Worm (Caenorhabditis elegans) whole organism, L1 larva: ENCODE data around the gene F25B5.3.

ENCODE experiments used
- C04F5.9 ChIP-seq: sonication (generic microtip); optimal IDR thresholded peaks from 2 replicates; lab custom pipeline; 2016; ENCODE audit warnings: missing genetic modification characterization, missing compliant biosample characterization
- C16A3.4 ChIP-seq: fragments of 150-350 bp; optimal IDR thresholded peaks from 2 replicates; lab custom pipeline; 2014; ENCODE audit warnings: missing biosample characterization, missing genetic modification characterization
- C34B4.2 ChIP-seq: sonication (generic microtip); optimal IDR thresholded peaks from 2 replicates; lab custom pipeline; 2017; ENCODE audit warnings: mild to moderate bottlenecking, missing genetic modification characterization, missing compliant biosample characterization
- F16B12.6 ChIP-seq: fragments of 150-350 bp; optimal IDR thresholded peaks from 2 replicates; lab custom pipeline; 2014; ENCODE audit warnings: missing biosample characterization, missing genetic modification characterization
- aly-2 ChIP-seq: fragments of 150-350 bp; optimal IDR thresholded peaks from 2 replicates; lab custom pipeline; 2014; ENCODE audit warnings: missing biosample characterization, missing genetic modification characterization
- ceh-63 ChIP-seq: fragments of 200-800 bp; sonication (Bioruptor generic); optimal IDR thresholded peaks from 2 replicates; lab custom pipeline; 2018; ENCODE audit warnings: mild to moderate bottlenecking, missing genetic modification characterization, missing compliant biosample characterization
- ceh-88 ChIP-seq: fragments of 200-800 bp; sonication (Bioruptor generic); IDR thresholded peaks from 2 replicates; pipeline ENCODE4 v1.3.6; 2022; ENCODE audit warnings: missing genetic modification characterization, missing compliant biosample characterization
- ceh-90 ChIP-seq: sonication (generic microtip); optimal IDR thresholded peaks from 2 replicates; lab custom pipeline; 2016; ENCODE audit warnings: missing genetic modification characterization, missing compliant biosample characterization
- ces-1 ChIP-seq: fragments of 150-350 bp; optimal IDR thresholded peaks from 2 replicates; lab custom pipeline; 2014; ENCODE audit warnings: missing biosample characterization, missing genetic modification reagents, missing genetic modification characterization
- dpl-1 ChIP-seq, 3 experiments: fragments of 150-350 bp in 2 of 3; sonication (generic microtip) in 1 of 3; optimal IDR thresholded peaks; 2 replicates each; lab custom pipeline; 2014 to 2017; ENCODE audit warnings: missing biosample characterization in 3 of 3, missing genetic modification characterization in 3 of 3, missing genetic modification reagents in 3 of 3
- dsc-1 ChIP-seq: sonication (generic microtip); optimal IDR thresholded peaks from 2 replicates; lab custom pipeline; 2016; ENCODE audit warnings: mild to moderate bottlenecking, missing genetic modification characterization, missing compliant biosample characterization
- efl-1 ChIP-seq, 4 experiments: fragments of 150-350 bp; optimal IDR thresholded peaks in 3 of 4; peaks in 1 of 4; 1 replicate in 1 of 4; 2 replicates in 3 of 4; lab custom pipeline; 2014; ENCODE audit warnings: missing biosample characterization in 2 of 4, missing genetic modification characterization in 2 of 4, missing genetic modification reagents in 2 of 4
- elt-2 ChIP-seq: sonication (generic microtip); optimal IDR thresholded peaks from 2 replicates; lab custom pipeline; 2016; ENCODE audit warnings: missing genetic modification characterization, mild to moderate bottlenecking, inconsistent platforms, missing compliant biosample characterization, missing genetic modification reagents
- ets-5 ChIP-seq: fragments of 200-800 bp; sonication (Bioruptor generic); IDR thresholded peaks from 2 replicates; pipeline ENCODE4 v1.3.6; 2022; ENCODE audit warnings: missing genetic modification characterization, missing compliant biosample characterization
- fkh-4 ChIP-seq: sonication (generic microtip); optimal IDR thresholded peaks from 2 replicates; lab custom pipeline; 2016; ENCODE audit warnings: missing compliant biosample characterization, missing genetic modification characterization, borderline replicate concordance
- fos-1 ChIP-seq: fragments of 150-350 bp; optimal IDR thresholded peaks from 2 replicates; lab custom pipeline; 2014; ENCODE audit warnings: missing biosample characterization, missing genetic modification characterization
- hlh-17 ChIP-seq: fragments of 200-800 bp; sonication (Bioruptor generic); optimal IDR thresholded peaks from 2 replicates; lab custom pipeline; 2018; ENCODE audit warnings: missing genetic modification characterization, mild to moderate bottlenecking, missing compliant biosample characterization, moderate library complexity, borderline replicate concordance
- hlh-4 ChIP-seq: sonication (generic microtip); optimal IDR thresholded peaks from 2 replicates; lab custom pipeline; 2016; ENCODE audit warnings: mild to moderate bottlenecking, missing genetic modification characterization, missing compliant biosample characterization
- lin-15B ChIP-seq: fragments of 150-350 bp; sonication (generic microtip); optimal IDR thresholded peaks from 3 replicates; lab custom pipeline; 2014; ENCODE audit warnings: missing biosample characterization, missing genetic modification characterization
- lin-35 ChIP-seq, 2 experiments: fragments of 150-350 bp; optimal IDR thresholded peaks; 2 replicates each; lab custom pipeline; 2014; ENCODE audit warnings: missing biosample characterization in 2 of 2, missing genetic modification characterization in 2 of 2, missing genetic modification reagents in 2 of 2
- lin-39 ChIP-seq: fragments of 150-350 bp; optimal IDR thresholded peaks from 2 replicates; lab custom pipeline; 2014; ENCODE audit warnings: missing biosample characterization, missing genetic modification reagents, missing genetic modification characterization
- mdl-1 ChIP-seq, 2 experiments: fragments of 150-350 bp; optimal IDR thresholded peaks; 2 replicates each; lab custom pipeline; 2014 to 2017; ENCODE audit warnings: missing biosample characterization in 2 of 2, missing genetic modification characterization in 2 of 2, inconsistent platforms in 1 of 2
- mef-2 ChIP-seq: fragments of 150-350 bp; optimal IDR thresholded peaks from 2 replicates; lab custom pipeline; 2014; ENCODE audit warnings: missing biosample characterization, missing genetic modification characterization
- mep-1 ChIP-seq: fragments of 150-350 bp; optimal IDR thresholded peaks from 2 replicates; lab custom pipeline; 2014; ENCODE audit warnings: missing biosample characterization, missing genetic modification characterization
- nhr-12 ChIP-seq: sonication (generic microtip); optimal IDR thresholded peaks from 2 replicates; lab custom pipeline; 2017; ENCODE audit warnings: missing biosample characterization, missing genetic modification characterization
- nhr-19 ChIP-seq: fragments of 200-800 bp; sonication (Bioruptor generic); conservative IDR thresholded peaks from 2 replicates; pipeline ENCODE4 v1.3.6; 2022; ENCODE audit warnings: missing genetic modification characterization, missing compliant biosample characterization
- nhr-20 ChIP-seq: sonication (generic microtip); optimal IDR thresholded peaks from 2 replicates; lab custom pipeline; 2016; ENCODE audit warnings: mild to moderate bottlenecking, missing genetic modification characterization, missing compliant biosample characterization
- nhr-71 ChIP-seq: sonication (generic microtip); optimal IDR thresholded peaks from 2 replicates; lab custom pipeline; 2016; ENCODE audit warnings: mild to moderate bottlenecking, missing genetic modification characterization, moderate library complexity, missing compliant biosample characterization
- nhr-85 ChIP-seq: sonication (generic microtip); peaks from one replicate; lab custom pipeline; 2016; ENCODE audit warnings: missing genetic modification characterization, inconsistent platforms, missing compliant biosample characterization
- nhr-90 ChIP-seq: sonication (generic microtip); optimal IDR thresholded peaks from 2 replicates; lab custom pipeline; 2016; ENCODE audit warnings: mild to moderate bottlenecking, missing genetic modification characterization, missing compliant biosample characterization; ENCODE audit not compliant: poor library complexity
- pag-3 ChIP-seq: sonication (generic microtip); optimal IDR thresholded peaks from 2 replicates; lab custom pipeline; 2017; ENCODE audit warnings: missing genetic modification characterization, mild to moderate bottlenecking, missing compliant biosample characterization, antibody characterized with exemption, borderline replicate concordance; ENCODE audit not compliant: insufficient read depth
- rnt-1 ChIP-seq: sonication (generic microtip); optimal IDR thresholded peaks from 2 replicates; lab custom pipeline; 2016; ENCODE audit warnings: mild to moderate bottlenecking, missing genetic modification characterization, moderate library complexity, missing compliant biosample characterization
- skn-1 ChIP-seq: fragments of 150-350 bp; optimal IDR thresholded peaks from 2 replicates; lab custom pipeline; 2014; ENCODE audit warnings: missing biosample characterization, missing genetic modification characterization
- snu-23 ChIP-seq: sonication (generic microtip); optimal IDR thresholded peaks from 2 replicates; lab custom pipeline; 2016; ENCODE audit warnings: missing genetic modification characterization, missing compliant biosample characterization
- sptf-1 ChIP-seq: fragments of 150-350 bp; optimal IDR thresholded peaks from 2 replicates; lab custom pipeline; 2014; ENCODE audit warnings: missing biosample characterization, missing genetic modification characterization
- sup-37 ChIP-seq: fragments of 200-800 bp; sonication (Bioruptor generic); optimal IDR thresholded peaks from 2 replicates; lab custom pipeline; 2018; ENCODE audit warnings: mild to moderate bottlenecking, missing genetic modification characterization, missing compliant biosample characterization
- tlp-1 ChIP-seq: fragments of 150-350 bp; optimal IDR thresholded peaks from 2 replicates; lab custom pipeline; 2014; ENCODE audit warnings: missing biosample characterization, missing genetic modification characterization
- unc-130 ChIP-seq: fragments of 150-350 bp; optimal IDR thresholded peaks from 2 replicates; lab custom pipeline; 2017; ENCODE audit warnings: missing biosample characterization, missing genetic modification characterization, inconsistent platforms
- vab-15 ChIP-seq: sonication (generic microtip); optimal IDR thresholded peaks from 2 replicates; lab custom pipeline; 2017; ENCODE audit warnings: missing genotype, mild to moderate bottlenecking, missing genetic modification characterization, missing compliant biosample characterization
- zip-4 ChIP-seq: fragments of 200-800 bp; sonication (Bioruptor generic); optimal IDR thresholded peaks from 2 replicates; lab custom pipeline; 2018; ENCODE audit warnings: mild to moderate bottlenecking, missing genetic modification characterization, moderate library complexity, missing compliant biosample characterization
- ztf-11 ChIP-seq, 2 experiments: sonication (generic microtip); optimal IDR thresholded peaks; 2 replicates each; lab custom pipeline; 2016 to 2017; ENCODE audit warnings: missing genetic modification characterization in 2 of 2, missing biosample characterization in 1 of 2, missing compliant biosample characterization in 1 of 2
- ztf-4 ChIP-seq: fragments of 150-350 bp; optimal IDR thresholded peaks from 2 replicates; lab custom pipeline; 2014; ENCODE audit warnings: missing biosample characterization, missing genetic modification characterization

F25B5.3 gene

DNA sequence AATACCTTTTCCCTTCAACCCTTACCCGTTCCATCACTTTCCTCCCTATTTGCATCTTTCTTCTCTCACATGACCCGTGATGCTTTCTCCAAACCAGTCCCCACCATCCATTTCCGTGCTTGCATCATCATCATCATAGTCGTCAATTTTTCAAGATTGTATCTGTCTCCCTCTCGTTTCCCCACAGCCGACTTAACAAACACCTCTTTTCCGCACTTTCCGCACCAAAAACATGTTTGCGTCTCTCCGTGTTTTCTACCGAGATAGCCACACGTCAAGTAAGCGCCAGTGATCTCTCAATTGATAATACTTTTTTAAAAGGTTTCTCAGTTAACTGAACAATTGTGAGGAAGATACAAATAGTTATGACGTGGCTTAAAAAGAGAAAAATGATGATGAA, 10.7 kb upstream of the F25B5.3 start (continued):
- TF ChIP-seq nhr-90, result peak; percentile 63
- no peak for TF ChIP-seq F16B12.6 (tag; lab: Kevin White, UChicago)
- peak; percentile 95 for TF ChIP-seq nhr-85
- TF ChIP-seq, all 84 proteins: peak for 33

DNA sequence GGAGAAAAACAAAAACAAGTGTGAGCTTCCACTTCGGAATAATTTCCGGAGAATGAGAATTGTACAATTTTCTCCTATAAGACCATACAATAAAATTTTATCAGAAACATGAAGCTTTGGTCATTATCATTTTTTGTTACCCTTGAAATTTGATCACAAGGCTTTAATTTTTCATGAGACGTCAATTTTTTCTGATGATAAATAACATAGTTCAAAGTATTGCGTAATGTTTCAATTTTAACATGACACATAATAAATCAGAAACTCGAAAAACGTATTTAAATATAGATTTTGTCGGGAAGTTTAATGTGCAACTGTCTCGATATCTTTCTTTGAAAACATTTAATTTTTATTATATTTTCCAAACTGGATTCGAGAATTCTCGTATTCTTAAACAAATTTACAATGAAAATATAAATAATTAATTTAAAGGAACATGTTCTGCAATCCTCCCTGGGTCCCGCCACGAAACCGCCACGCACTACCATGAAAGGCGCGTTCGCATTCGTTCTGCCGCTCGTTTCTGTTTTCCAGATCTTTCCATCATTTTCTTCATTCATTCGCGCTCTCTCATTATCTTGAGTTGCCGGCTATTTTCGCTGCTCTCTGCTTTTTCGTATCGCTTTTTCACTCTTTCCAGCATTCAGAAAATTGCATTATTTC, 9.8 kb upstream of the F25B5.3 start:
- TF ChIP-seq nhr-12 (no peak), skn-1 (tag; lab: Kevin White, UChicago) (peak; percentile 19), snu-23 (GFP tag; lab: Kevin White, UChicago) (no peak), ets-5 (no peak), C16A3.4 (tag; lab: Kevin White, UChicago) (no peak), ceh-88 (no peak), nhr-85 (peak; percentile 67), fos-1 (no peak)

DNA sequence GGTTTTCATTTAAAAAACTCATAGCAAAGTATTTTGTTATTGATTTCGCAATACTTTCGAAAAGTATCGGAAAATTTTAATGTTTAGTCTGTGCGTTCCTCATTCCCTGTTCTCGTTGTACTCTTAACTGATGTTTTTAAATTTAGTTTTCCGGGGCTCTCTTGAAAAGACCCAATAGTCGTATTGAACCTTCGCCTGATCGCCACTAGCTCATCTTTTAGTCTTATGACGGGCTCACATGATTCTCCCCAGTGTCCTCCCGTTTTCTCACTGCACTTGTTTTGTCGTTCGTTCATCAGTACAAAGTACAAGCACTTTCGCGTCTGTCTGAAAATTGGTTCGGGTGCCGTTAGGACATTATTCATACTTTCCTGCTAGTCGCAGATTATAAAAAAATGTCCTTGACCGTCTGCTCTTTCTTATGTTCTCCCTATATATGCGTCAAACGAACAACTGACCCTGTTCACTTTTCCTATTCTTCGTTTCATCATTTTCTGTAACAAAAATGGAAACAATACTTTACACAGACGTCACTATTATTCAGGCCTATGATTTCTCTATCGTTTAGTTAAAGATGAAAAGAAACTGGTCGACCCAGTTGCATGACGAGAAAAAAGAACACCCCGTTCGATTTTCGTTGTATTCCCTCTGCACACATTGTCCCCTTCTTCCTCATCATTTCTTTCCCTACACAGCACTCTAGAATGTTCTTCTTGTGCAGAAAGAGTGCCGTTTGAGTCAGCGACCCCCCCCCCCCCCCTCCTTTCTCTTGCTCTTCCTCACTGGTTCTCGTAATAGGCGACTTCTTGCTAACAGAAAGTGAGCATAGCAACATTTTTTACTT, 9.0 kb upstream of the F25B5.3 start, which contains the start of gene ubq-1:
Gene ubq-1 (plus strand): TSS at position 802 of the 844 bp plus-strand sequence.
- TF ChIP-seq efl-1 (optimal IDR thresholded peaks at IDR 0.05; lab: Kevin White, UChicago) (no peak), efl-1 (GFP tag; optimal IDR thresholded peaks at IDR 0.05 in 1 of 2; lab: Kevin White, UChicago) (peak in 1 of 2 experiments; percentile 65), aly-2 (tag; lab: Kevin White, UChicago) (no peak), ztf-11 (tag; optimal IDR thresholded peaks at IDR 0.05; lab: Kevin White, UChicago) (no peak), rnt-1 (tag; lab: Kevin White, UChicago) (peak; percentile 18), snu-23 (GFP tag; lab: Kevin White, UChicago) (peak; percentile 1), zip-4 (GFP tag; lab: Kevin White, UChicago) (peak; percentile 55), nhr-71 (peak; percentile 48), elt-2 (tag; lab: Kevin White, UChicago) (peak; percentile 19), lin-15B (tag; lab: Kevin White, UChicago) (no peak), dpl-1 (GFP tag; optimal IDR thresholded peaks at IDR 0.05; lab: Kevin White, UChicago) (no peak), hlh-17 (GFP tag; lab: Kevin White, UChicago) (no peak), ceh-90 (tag; lab: Kevin White, UChicago) (no peak), dsc-1 (tag; lab: Kevin White, UChicago) (peak; percentile 14), ztf-4 (tag; lab: Kevin White, UChicago) (peak; percentile 42), nhr-20 (no peak), lin-35 (GFP tag; optimal IDR thresholded peaks at IDR 0.05; lab: Kevin White, UChicago) (peak in 1 of 2 experiments; percentile 15), nhr-19 (GFP tag; lab: Robert Waterston, UW) (0 out of 2 replicates have a peak, but pooled peaks have one; percentile 20), mef-2 (no peak), mep-1 (peak; percentile 34)
- TF ChIP-seq, all 84 proteins: peak for 11

DNA sequence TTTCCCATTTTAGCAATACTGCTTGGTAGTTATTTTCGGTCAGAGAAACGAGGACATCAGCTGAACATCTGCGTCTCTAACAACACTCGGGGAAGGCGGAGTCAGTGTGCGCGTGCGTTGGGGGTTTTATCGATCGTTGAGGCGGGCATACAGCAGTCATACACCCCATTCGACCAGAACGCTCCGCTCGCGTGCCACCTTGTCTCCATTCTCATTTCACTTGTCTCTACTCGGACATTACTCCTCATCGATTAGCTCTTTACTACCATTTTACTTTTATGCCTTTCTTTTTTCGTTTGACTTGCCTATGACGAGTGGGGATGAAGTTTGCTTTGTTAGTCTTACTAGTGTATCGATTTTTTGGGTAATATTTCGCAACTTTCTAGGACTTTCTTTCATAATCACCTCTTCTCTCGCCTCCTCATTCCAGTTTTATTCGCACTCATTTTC, 8.1 kb upstream of the F25B5.3 start:
- peak; percentile 37 for TF ChIP-seq rnt-1 (tag; lab: Kevin White, UChicago)
- TF ChIP-seq hlh-17 (GFP tag; lab: Kevin White, UChicago), result no peak
- no peak for TF ChIP-seq C34B4.2 (tag; lab: Kevin White, UChicago)
- no peak for TF ChIP-seq C04F5.9 (tag; lab: Kevin White, UChicago)
- peak; percentile 26 to 29 for TF ChIP-seq efl-1 (optimal IDR thresholded peaks at IDR 0.05; lab: Kevin White, UChicago)
- peak in 1 of 2 experiments; percentile 78 for TF ChIP-seq efl-1 (GFP tag; optimal IDR thresholded peaks at IDR 0.05 in 1 of 2; lab: Kevin White, UChicago)
- no peak for TF ChIP-seq ceh-63
- no peak for TF ChIP-seq nhr-90
- TF ChIP-seq pag-3 (tag; lab: Kevin White, UChicago), result no peak
- TF ChIP-seq sptf-1 (tag; lab: Kevin White, UChicago), result no peak
- no peak for TF ChIP-seq vab-15 (tag; lab: Kevin White, UChicago)
- peak in 1 of 2 experiments; percentile 38 for TF ChIP-seq ztf-11 (tag; optimal IDR thresholded peaks at IDR 0.05; lab: Kevin White, UChicago)
- no peak for TF ChIP-seq ceh-88
- no peak for TF ChIP-seq fkh-4
- TF ChIP-seq C16A3.4 (tag; lab: Kevin White, UChicago), result peak; percentile 55
- no peak for TF ChIP-seq sup-37 (GFP tag; lab: Kevin White, UChicago)
- no peak for TF ChIP-seq tlp-1 (tag; lab: Kevin White, UChicago)
- peak; percentile 87 for TF ChIP-seq unc-130 (tag; lab: Kevin White, UChicago)
- TF ChIP-seq lin-39 (tag; lab: Kevin White, UChicago), result no peak
- TF ChIP-seq snu-23 (GFP tag; lab: Kevin White, UChicago), result peak; percentile 81
- TF ChIP-seq hlh-4 (tag; lab: Kevin White, UChicago), result no peak
- TF ChIP-seq ceh-90 (tag; lab: Kevin White, UChicago), result no peak
- TF ChIP-seq ces-1 (GFP tag; lab: Kevin White, UChicago), result no peak
- peak in 1 of 2 experiments; percentile 94 for TF ChIP-seq mdl-1 (tag; optimal IDR thresholded peaks at IDR 0.05; lab: Kevin White, UChicago)
